Fruit fly (Drosophila melanogaster) whole organism, embryonic: ENCODE measurements around the gene Dhod.

Source experiments
- Bdp1 ChIP-seq: fragments of 200-800 bp; sonication (Bioruptor generic); optimal IDR thresholded peaks from 3 replicates; lab custom pipeline; 2016; ENCODE audit warnings: missing biosample characterization, missing genetic modification characterization
- Bgb ChIP-seq: fragments of 200-800 bp; sonication (Bioruptor generic); IDR thresholded peaks from 2 replicates; pipeline ENCODE4 v1.3.6; 2022; ENCODE audit warnings: missing biosample characterization, missing genetic modification characterization; ENCODE audit not compliant: partially characterized antibody
- BtbVII ChIP-seq: fragments of 200-800 bp; sonication (Bioruptor generic); optimal IDR thresholded peaks from 3 replicates; lab custom pipeline; 2017; ENCODE audit warnings: missing biosample characterization, mild to moderate bottlenecking, missing genetic modification characterization
- CG10209 ChIP-seq: fragments of 200-800 bp; sonication (Bioruptor generic); optimal IDR thresholded peaks from 3 replicates; lab custom pipeline; 2017; ENCODE audit warnings: missing biosample characterization, mild to moderate bottlenecking, missing genetic modification characterization, missing genetic modification reagents
- CG10431 ChIP-seq: fragments of 200-800 bp; sonication (Bioruptor generic); optimal IDR thresholded peaks from 3 replicates; lab custom pipeline; 2018; ENCODE audit warnings: missing biosample characterization, mild to moderate bottlenecking, missing genetic modification characterization
- CG11504 ChIP-seq: fragments of 200-800 bp; sonication (Bioruptor generic); optimal IDR thresholded peaks from 3 replicates; lab custom pipeline; 2019; ENCODE audit warnings: missing biosample characterization, mild to moderate bottlenecking, missing genetic modification characterization, moderate library complexity
- CG15011 ChIP-seq: fragments of 200-800 bp; sonication (Bioruptor generic); optimal IDR thresholded peaks from 3 replicates; lab custom pipeline; 2018; ENCODE audit warnings: missing biosample characterization, mild to moderate bottlenecking, missing genetic modification characterization
- CG16813 ChIP-seq: fragments of 200-800 bp; sonication (Bioruptor generic); IDR thresholded peaks from 3 replicates; pipeline ENCODE4 v1.3.6; 2022; ENCODE audit warnings: missing biosample characterization, missing genetic modification characterization; ENCODE audit not compliant: partially characterized antibody
- CG17568 ChIP-seq: fragments of 200-800 bp; sonication (Bioruptor generic); optimal IDR thresholded peaks from 2 replicates; lab custom pipeline; 2018; ENCODE audit warnings: missing biosample characterization, mild to moderate bottlenecking, missing genetic modification characterization, moderate library complexity
- CG2129 ChIP-seq: fragments of 200-800 bp; sonication (Bioruptor generic); IDR thresholded peaks from 2 replicates; pipeline ENCODE4 v1.3.6; 2022; ENCODE audit warnings: missing biosample characterization, missing genetic modification characterization; ENCODE audit not compliant: partially characterized antibody
- CG2678 ChIP-seq: fragments of 200-800 bp; sonication (Bioruptor generic); optimal IDR thresholded peaks from 3 replicates; lab custom pipeline; 2019; ENCODE audit warnings: missing biosample characterization, mild to moderate bottlenecking, missing genetic modification characterization, moderate library complexity
- CG42726 ChIP-seq: fragments of 200-800 bp; sonication (Bioruptor generic); IDR thresholded peaks from 2 replicates; pipeline ENCODE4 v1.3.6; 2022; ENCODE audit warnings: missing biosample characterization, missing genetic modification characterization; ENCODE audit not compliant: partially characterized antibody
- CG6791 ChIP-seq: fragments of 200-800 bp; sonication (Bioruptor generic); IDR thresholded peaks from 3 replicates; pipeline ENCODE4 v1.3.6; 2022; ENCODE audit warnings: missing biosample characterization, missing genetic modification characterization; ENCODE audit not compliant: partially characterized antibody
- CG7357 ChIP-seq: fragments of 200-800 bp; sonication (Bioruptor generic); IDR thresholded peaks from 3 replicates; pipeline ENCODE4 v1.3.6; 2022; ENCODE audit warnings: missing biosample characterization, missing genetic modification characterization
- CG7745 ChIP-seq: fragments of 200-800 bp; sonication (Bioruptor generic); optimal IDR thresholded peaks from 2 replicates; lab custom pipeline; 2018; ENCODE audit warnings: missing biosample characterization, mild to moderate bottlenecking, missing genetic modification characterization, moderate library complexity
- Dll ChIP-seq: fragments of 200-800 bp; sonication (Bioruptor generic); IDR thresholded peaks from 4 replicates; pipeline ENCODE4 v1.3.6; 2022; ENCODE audit warnings: missing biosample characterization, missing genetic modification characterization; ENCODE audit not compliant: partially characterized antibody
- HLH4C ChIP-seq: fragments of 200-800 bp; sonication (Bioruptor generic); IDR thresholded peaks from 3 replicates; pipeline ENCODE4 v1.3.6; 2022; ENCODE audit warnings: missing biosample characterization, missing genetic modification characterization; ENCODE audit not compliant: partially characterized antibody
- Mad ChIP-seq: fragments of 200-800 bp; sonication (Bioruptor generic); optimal IDR thresholded peaks from 2 replicates; lab custom pipeline; 2016; ENCODE audit warnings: missing biosample characterization, missing genetic modification characterization
- Med ChIP-seq: fragments of 200-800 bp; sonication (Bioruptor generic); peaks from one replicate; lab custom pipeline; 2016; ENCODE audit warnings: missing biosample characterization, missing genetic modification characterization, mild to moderate bottlenecking, inconsistent platforms, moderate library complexity
- NC2β ChIP-seq: fragments of 200-800 bp; sonication (Bioruptor generic); optimal IDR thresholded peaks from 2 replicates; lab custom pipeline; 2016; ENCODE audit warnings: missing biosample characterization, missing genetic modification characterization
- Opbp ChIP-seq: fragments of 200-800 bp; sonication (Bioruptor generic); IDR thresholded peaks from 3 replicates; pipeline ENCODE4 v1.3.6; 2022; ENCODE audit warnings: missing biosample characterization, missing genetic modification characterization; ENCODE audit not compliant: partially characterized antibody
- Pdp1 ChIP-seq, 2 experiments: fragments of 200-800 bp; sonication (Bioruptor generic); optimal IDR thresholded peaks; 3 replicates each; lab custom pipeline; 2016; ENCODE audit warnings: missing biosample characterization in 2 of 2, missing genetic modification characterization in 2 of 2, mild to moderate bottlenecking in 1 of 2, moderate library complexity in 1 of 2
- Scr ChIP-seq: fragments of 200-800 bp; sonication (Bioruptor generic); IDR thresholded peaks from 2 replicates; pipeline ENCODE4 v1.3.6; 2022; ENCODE audit warnings: missing biosample characterization, missing genetic modification characterization; ENCODE audit not compliant: partially characterized antibody
- Vsx1 ChIP-seq: fragments of 200-800 bp; sonication (Bioruptor generic); optimal IDR thresholded peaks from 2 replicates; lab custom pipeline; 2017; ENCODE audit warnings: missing biosample characterization, mild to moderate bottlenecking, missing genetic modification characterization, missing genetic modification reagents
- ato ChIP-seq: fragments of 200-800 bp; sonication (Bioruptor generic); IDR thresholded peaks from 2 replicates; pipeline ENCODE4 v1.3.6; 2022; ENCODE audit warnings: missing biosample characterization, missing genetic modification characterization; ENCODE audit not compliant: partially characterized antibody
- chinmo ChIP-seq: fragments of 200-800 bp; sonication (Bioruptor generic); IDR thresholded peaks from 4 replicates; pipeline ENCODE4 v1.3.6; 2022; ENCODE audit warnings: missing biosample characterization, missing genetic modification characterization; ENCODE audit not compliant: partially characterized antibody
- crol ChIP-seq: fragments of 200-800 bp; sonication (Bioruptor generic); IDR thresholded peaks from 2 replicates; pipeline ENCODE4 v1.3.6; 2022; ENCODE audit warnings: missing biosample characterization, missing genetic modification characterization
- cwo ChIP-seq: fragments of 200-800 bp; sonication (Bioruptor generic); optimal IDR thresholded peaks from 3 replicates; lab custom pipeline; 2017; ENCODE audit warnings: missing biosample characterization, missing genetic modification characterization, mild to moderate bottlenecking, moderate library complexity, missing genetic modification reagents
- ems ChIP-seq: fragments of 200-800 bp; sonication (Bioruptor generic); optimal IDR thresholded peaks from 3 replicates; lab custom pipeline; 2016; ENCODE audit warnings: missing biosample characterization, missing genetic modification characterization
- en ChIP-seq: fragments of 200-800 bp; sonication (Bioruptor generic); optimal IDR thresholded peaks from 2 replicates; lab custom pipeline; 2016; ENCODE audit warnings: missing biosample characterization, missing genetic modification characterization
- gem ChIP-seq: fragments of 200-800 bp; sonication (Bioruptor generic); optimal IDR thresholded peaks from 2 replicates; lab custom pipeline; 2019; ENCODE audit warnings: missing biosample characterization, mild to moderate bottlenecking, missing genetic modification characterization, moderate library complexity
- grn ChIP-seq: fragments of 200-800 bp; sonication (Bioruptor generic); optimal IDR thresholded peaks from 3 replicates; lab custom pipeline; 2017; ENCODE audit warnings: missing biosample characterization, missing genetic modification characterization
- hb ChIP-seq: fragments of 200-800 bp; sonication (Bioruptor generic); IDR thresholded peaks from 3 replicates; pipeline ENCODE4 v1.3.6; 2022; ENCODE audit warnings: missing biosample characterization, missing genetic modification characterization; ENCODE audit not compliant: partially characterized antibody
- jumu ChIP-seq: fragments of 200-800 bp; sonication (Bioruptor generic); optimal IDR thresholded peaks from 3 replicates; lab custom pipeline; 2016; ENCODE audit warnings: missing biosample characterization, missing genetic modification characterization
- knrl ChIP-seq: fragments of 200-800 bp; sonication (Bioruptor generic); IDR thresholded peaks from 3 replicates; pipeline ENCODE4 v1.3.6; 2022; ENCODE audit warnings: missing biosample characterization, missing genetic modification characterization; ENCODE audit not compliant: partially characterized antibody
- nerfin-2 ChIP-seq: fragments of 200-800 bp; sonication (Bioruptor generic); IDR thresholded peaks from 2 replicates; pipeline ENCODE4 v1.3.6; 2022; ENCODE audit warnings: missing biosample characterization, missing genetic modification characterization; ENCODE audit not compliant: partially characterized antibody
- nom ChIP-seq: fragments of 200-800 bp; sonication (Bioruptor generic); optimal IDR thresholded peaks from 2 replicates; lab custom pipeline; 2017; ENCODE audit warnings: missing biosample characterization, missing genetic modification characterization, mild to moderate bottlenecking, moderate library complexity, missing genetic modification reagents
- pb ChIP-seq: fragments of 200-800 bp; sonication (Bioruptor generic); optimal IDR thresholded peaks from 3 replicates; lab custom pipeline; 2016; ENCODE audit warnings: missing biosample characterization, missing genetic modification characterization
- sc ChIP-seq, 3 experiments: fragments of >200 bp in 2 of 3; fragments of 200-800 bp in 1 of 3; sonication (Bioruptor generic) in 1 of 3; optimal IDR thresholded peaks; 2 replicates in 2 of 3; 3 replicates in 1 of 3; lab custom pipeline; 2017; ENCODE audit warnings: mild to moderate bottlenecking in 1 of 3, missing biosample characterization in 1 of 3, missing genetic modification characterization in 1 of 3, missing genetic modification reagents in 1 of 3
- sens ChIP-seq: fragments of 200-800 bp; sonication (Bioruptor generic); peaks from one replicate; lab custom pipeline; 2016; ENCODE audit warnings: missing biosample characterization, missing genetic modification characterization
- sens-2 ChIP-seq: fragments of 200-800 bp; sonication (Bioruptor generic); IDR thresholded peaks from 2 replicates; pipeline ENCODE4 v1.3.6; 2022; ENCODE audit warnings: missing biosample characterization, missing genetic modification characterization
- sna ChIP-seq: fragments of 200-800 bp; sonication (Bioruptor generic); IDR thresholded peaks from 2 replicates; pipeline ENCODE4 v1.3.6; 2022; ENCODE audit warnings: missing biosample characterization, missing genetic modification characterization; ENCODE audit not compliant: partially characterized antibody
- tna ChIP-seq: fragments of 200-800 bp; sonication (Bioruptor generic); IDR thresholded peaks from 2 replicates; pipeline ENCODE4 v1.3.6; 2022; ENCODE audit warnings: missing biosample characterization, missing genetic modification characterization; ENCODE audit not compliant: partially characterized antibody
- tx ChIP-seq: fragments of 200-800 bp; sonication (Bioruptor generic); optimal IDR thresholded peaks from 2 replicates; lab custom pipeline; 2016; ENCODE audit warnings: missing biosample characterization, missing genetic modification characterization
- vnd ChIP-seq: fragments of 200-800 bp; sonication (Bioruptor generic); IDR thresholded peaks from 3 replicates; pipeline ENCODE4 v1.3.6; 2022; ENCODE audit warnings: missing biosample characterization, missing genetic modification characterization; ENCODE audit not compliant: partially characterized antibody
- vvl ChIP-seq: fragments of 200-800 bp; sonication (Bioruptor generic); IDR thresholded peaks from 2 replicates; pipeline ENCODE4 v1.3.6; 2022; ENCODE audit warnings: missing biosample characterization, missing genetic modification characterization

The Dhod gene

dm6 chr3R:8642376-8642966, 10.2 kb downstream of the Dhod start (continued):
- TF ChIP-seq ato: peak; percentile 51; the same call in 1 of the 2 replicates
- peak in 1 of 2 experiments; percentile 98 for TF ChIP-seq Pdp1 (GFP tag; optimal IDR thresholded peaks at IDR 0.05; lab: Kevin White, UChicago)
- peak; percentile 62 for TF ChIP-seq sens
- peak; percentile 65 for TF ChIP-seq Scr
- 0 out of 4 replicates have a peak, but pooled peaks have one; percentile 17 for TF ChIP-seq chinmo
- no peak for TF ChIP-seq CG7357 (GFP tag; lab: Robert Waterston, UW)
- TF ChIP-seq CG17568: no peak
- TF ChIP-seq tna (GFP tag; lab: Robert Waterston, UW): peak; percentile 55
- no peak for TF ChIP-seq NC2β (GFP tag; lab: Kevin White, UChicago)
- peak; percentile 72 for TF ChIP-seq hb (GFP tag; lab: Robert Waterston, UW)
- peak; percentile 44; the same call in 1 of the 2 replicates for TF ChIP-seq nerfin-2
- TF ChIP-seq sc (optimal IDR thresholded peaks at IDR 0.05; lab: Kevin White, UChicago): no peak
- no peak for TF ChIP-seq sc (GFP tag; optimal IDR thresholded peaks at IDR 0.05; lab: Kevin White, UChicago)
- no peak for TF ChIP-seq ems (GFP tag; lab: Kevin White, UChicago)
- peak; percentile 38 for TF ChIP-seq sna (GFP tag; lab: Robert Waterston, UW)
- no peak for TF ChIP-seq cwo (GFP tag; lab: Kevin White, UChicago)
- peak; percentile 57 for TF ChIP-seq Bgb (GFP tag; lab: Robert Waterston, UW)
- TF ChIP-seq gem (tag; lab: Kevin White, UChicago): peak; percentile 6
- TF ChIP-seq en (GFP tag; lab: Kevin White, UChicago): no peak
- no peak for TF ChIP-seq jumu (GFP tag; lab: Kevin White, UChicago)
- peak; percentile 76 for TF ChIP-seq crol (GFP tag; lab: Robert Waterston, UW)
- TF ChIP-seq pb (GFP tag; lab: Kevin White, UChicago): no peak
- TF ChIP-seq nom (GFP tag; lab: Kevin White, UChicago): no peak
- TF ChIP-seq Mad (GFP tag; lab: Kevin White, UChicago): no peak
- peak; percentile 9 for TF ChIP-seq CG2678 (tag; lab: Kevin White, UChicago)
- TF ChIP-seq Vsx1 (GFP tag; lab: Kevin White, UChicago): peak; percentile 17
- no peak for TF ChIP-seq CG10431 (GFP tag; lab: Kevin White, UChicago)
- TF ChIP-seq grn (GFP tag; lab: Kevin White, UChicago): peak; percentile 80
- peak; percentile 98 for TF ChIP-seq Bdp1 (GFP tag; lab: Kevin White, UChicago)
- TF ChIP-seq Opbp (GFP tag; lab: Robert Waterston, UW): peak; percentile 52
- TF ChIP-seq CG6791 (GFP tag; lab: Robert Waterston, UW): peak; percentile 76
- peak; percentile 58 for TF ChIP-seq HLH4C
- no peak for TF ChIP-seq CG10209 (GFP tag; lab: Kevin White, UChicago)
- TF ChIP-seq BtbVII (GFP tag; lab: Kevin White, UChicago): peak; percentile 36
- peak; percentile 68 for TF ChIP-seq CG16813 (GFP tag; lab: Robert Waterston, UW)
- TF ChIP-seq CG15011 (GFP tag; lab: Kevin White, UChicago): no peak
- TF ChIP-seq sens-2 (GFP tag; lab: Robert Waterston, UW): 0 out of 2 replicates have a peak, but pooled peaks have one; percentile 16
- 0 out of 2 replicates have a peak, but pooled peaks have one; percentile 25 for TF ChIP-seq CG2129
- peak; percentile 52; the same call in 1 of the 4 replicates for TF ChIP-seq Dll (GFP tag; lab: Robert Waterston, UW)
- peak; percentile 49; the same call in 2 of the 3 replicates for TF ChIP-seq knrl (GFP tag; lab: Robert Waterston, UW)
- TF ChIP-seq vnd (GFP tag; lab: Robert Waterston, UW): peak; percentile 31; the same call in 1 of the 3 replicates
- 0 out of 2 replicates have a peak, but pooled peaks have one; percentile 24 for TF ChIP-seq vvl (GFP tag; lab: Robert Waterston, UW)
- peak; percentile 42; the same call in 1 of the 2 replicates for TF ChIP-seq CG42726
- TF ChIP-seq tx (GFP tag; lab: Kevin White, UChicago): no peak
- TF ChIP-seq CG11504 (tag; lab: Kevin White, UChicago): peak; percentile 13
- peak; percentile 51 for TF ChIP-seq CG7745 (tag; lab: Kevin White, UChicago)
- TF ChIP-seq Med: peak; percentile 32
